Worm (Caenorhabditis elegans) whole organism, L4 larva: ENCODE measurements around the gene cki-1.

ENCODE experiments used
- egl-27 ChIP-seq: sonication (generic microtip); optimal IDR thresholded peaks from 3 replicates; lab custom pipeline; 2017; ENCODE audit warnings: missing biosample characterization, missing genetic modification reagents, missing genetic modification characterization
- lin-13 ChIP-seq: fragments of 150-350 bp; optimal IDR thresholded peaks from 2 replicates; lab custom pipeline; 2014; ENCODE audit warnings: missing biosample characterization, missing genetic modification reagents, missing genetic modification characterization
- mdl-1 ChIP-seq, 2 experiments: fragments of 150-350 bp in 1 of 2; sonication (generic microtip) in 1 of 2; optimal IDR thresholded peaks; 2 replicates each; lab custom pipeline; 2014 to 2017; ENCODE audit warnings: missing biosample characterization in 2 of 2, missing genetic modification characterization in 2 of 2
- nhr-76 ChIP-seq: fragments of 150-350 bp; optimal IDR thresholded peaks from 2 replicates; lab custom pipeline; 2014; ENCODE audit warnings: missing biosample characterization, missing genetic modification characterization
- pqm-1 ChIP-seq: sonication (generic microtip); optimal IDR thresholded peaks from 2 replicates; lab custom pipeline; 2017; ENCODE audit warnings: missing biosample characterization, missing genetic modification characterization
- sdz-12 ChIP-seq: fragments of 200-800 bp; sonication (Bioruptor generic); optimal IDR thresholded peaks from 2 replicates; lab custom pipeline; 2018; ENCODE audit warnings: mild to moderate bottlenecking, missing genetic modification characterization, missing compliant biosample characterization
- skn-1 ChIP-seq: fragments of 150-350 bp; optimal IDR thresholded peaks from 2 replicates; lab custom pipeline; 2014; ENCODE audit warnings: missing biosample characterization, missing genetic modification characterization
- unc-62 ChIP-seq, 3 experiments: fragments of 150-350 bp in 1 of 3; sonication (generic microtip); optimal IDR thresholded peaks in 2 of 3; peaks in 1 of 3; 1 replicate in 1 of 3; 2 replicates in 2 of 3; lab custom pipeline; 2014 to 2017; ENCODE audit warnings: missing biosample characterization in 3 of 3, missing genetic modification characterization in 3 of 3, missing genetic modification reagents in 3 of 3, missing genotype in 1 of 3

ce11 chrII:7829616-7830015 lies 18.6 kb downstream of the cki-1 start:
- no peak for TF ChIP-seq pqm-1 (tag; lab: Kevin White, UChicago)
- TF ChIP-seq nhr-76 (tag; lab: Kevin White, UChicago): no peak
- no peak for TF ChIP-seq egl-27 (tag; lab: Kevin White, UChicago)
- peak in 1 of 2 experiments; percentile 92 for TF ChIP-seq unc-62 (GFP tag; optimal IDR thresholded peaks at IDR 0.05 in 1 of 2; lab: Kevin White, UChicago)
- TF ChIP-seq unc-62 (tag; optimal IDR thresholded peaks at IDR 0.05; lab: Kevin White, UChicago): no peak
- no peak for TF ChIP-seq mdl-1 (tag; optimal IDR thresholded peaks at IDR 0.05; lab: Kevin White, UChicago)
- TF ChIP-seq skn-1 (tag; lab: Kevin White, UChicago): no peak
- no peak for TF ChIP-seq lin-13
- TF ChIP-seq sdz-12 (GFP tag; lab: Kevin White, UChicago): no peak
